Worm (Caenorhabditis elegans) whole organism, L3 larva: ENCODE measurements around the gene ceh-33.

ENCODE experiments used
- aly-2 ChIP-seq: fragments of 150-350 bp; optimal IDR thresholded peaks from 2 replicates; lab custom pipeline; 2014; ENCODE audit warnings: missing biosample characterization, missing genetic modification characterization
- ama-1 ChIP-seq: fragments of 150-350 bp; optimal IDR thresholded peaks from 2 replicates; lab custom pipeline; 2018
- ceh-16 ChIP-seq: sonication (generic microtip); optimal IDR thresholded peaks from 2 replicates; lab custom pipeline; 2017; ENCODE audit warnings: missing biosample characterization, missing genetic modification characterization
- ceh-82 ChIP-seq: fragments of 150-350 bp; optimal IDR thresholded peaks from 2 replicates; lab custom pipeline; 2014; ENCODE audit warnings: missing biosample characterization, missing genetic modification characterization
- daf-12 ChIP-seq: fragments of 150-350 bp; optimal IDR thresholded peaks from 2 replicates; lab custom pipeline; 2014; ENCODE audit warnings: missing biosample characterization, missing genetic modification reagents, missing genetic modification characterization
- egl-27 ChIP-seq: sonication (generic microtip); optimal IDR thresholded peaks from 4 replicates; lab custom pipeline; 2017; ENCODE audit warnings: missing biosample characterization, missing genetic modification reagents, missing genetic modification characterization
- egl-5 ChIP-seq: fragments of 150-350 bp; optimal IDR thresholded peaks from 2 replicates; lab custom pipeline; 2017; ENCODE audit warnings: missing biosample characterization, missing genetic modification reagents, missing genetic modification characterization, inconsistent platforms
- elt-3 ChIP-seq, 3 experiments: fragments of 150-350 bp in 1 of 3; sonication (generic microtip) in 2 of 3; optimal IDR thresholded peaks; 2 replicates in 2 of 3; 4 replicates in 1 of 3; lab custom pipeline; 2014 to 2017; ENCODE audit warnings: missing biosample characterization in 3 of 3, missing genetic modification characterization in 3 of 3
- fkh-10 ChIP-seq: sonication (generic microtip); optimal IDR thresholded peaks from 2 replicates; lab custom pipeline; 2017; ENCODE audit warnings: missing biosample characterization, missing genetic modification reagents, missing genetic modification characterization
- fkh-2 ChIP-seq: fragments of 150-350 bp; optimal IDR thresholded peaks from 2 replicates; lab custom pipeline; 2014; ENCODE audit warnings: missing biosample characterization, missing genetic modification reagents, missing genetic modification characterization
- fos-1 ChIP-seq: fragments of 150-350 bp; optimal IDR thresholded peaks from 2 replicates; lab custom pipeline; 2014; ENCODE audit warnings: missing biosample characterization, missing genetic modification characterization
- hmg-11 ChIP-seq: sonication (generic microtip); optimal IDR thresholded peaks from 2 replicates; lab custom pipeline; 2016; ENCODE audit warnings: missing genetic modification characterization, missing compliant biosample characterization
- jun-1 ChIP-seq: fragments of 150-350 bp; optimal IDR thresholded peaks from 2 replicates; lab custom pipeline; 2014; ENCODE audit warnings: missing biosample characterization, missing genetic modification reagents, missing genetic modification characterization
- lin-15B ChIP-seq: fragments of 150-350 bp; optimal IDR thresholded peaks from 2 replicates; lab custom pipeline; 2014; ENCODE audit warnings: missing biosample characterization, missing genetic modification characterization
- lin-39 ChIP-seq: fragments of 150-350 bp; optimal IDR thresholded peaks from 2 replicates; lab custom pipeline; 2018; ENCODE audit warnings: missing biosample characterization, missing genetic modification reagents, missing genetic modification characterization
- lsy-12 ChIP-seq: sonication (generic microtip); optimal IDR thresholded peaks from 2 replicates; lab custom pipeline; 2016; ENCODE audit warnings: mild to moderate bottlenecking, missing genetic modification characterization, missing compliant biosample characterization
- mdl-1 ChIP-seq: fragments of 150-350 bp; optimal IDR thresholded peaks from 2 replicates; lab custom pipeline; 2014; ENCODE audit warnings: missing biosample characterization, missing genetic modification characterization
- mml-1 ChIP-seq: fragments of 150-350 bp; sonication (generic microtip); optimal IDR thresholded peaks from 3 replicates; lab custom pipeline; 2014; ENCODE audit warnings: missing biosample characterization, missing genetic modification characterization
- nfya-1 ChIP-seq: sonication (generic microtip); optimal IDR thresholded peaks from 2 replicates; lab custom pipeline; 2017; ENCODE audit warnings: missing genetic modification characterization, mild to moderate bottlenecking, missing compliant biosample characterization, antibody characterized with exemption, moderate library complexity; ENCODE audit not compliant: insufficient read depth
- nhr-11 ChIP-seq: fragments of 150-350 bp; optimal IDR thresholded peaks from 2 replicates; lab custom pipeline; 2014; ENCODE audit warnings: missing biosample characterization, missing genetic modification characterization
- nhr-23 ChIP-seq: fragments of 150-350 bp; optimal IDR thresholded peaks from 2 replicates; lab custom pipeline; 2014; ENCODE audit warnings: missing biosample characterization, missing genetic modification reagents, missing genetic modification characterization
- nhr-237 ChIP-seq: fragments of 150-350 bp; optimal IDR thresholded peaks from 2 replicates; lab custom pipeline; 2014; ENCODE audit warnings: missing biosample characterization, missing genetic modification characterization
- nhr-43 ChIP-seq: sonication (generic microtip); optimal IDR thresholded peaks from 2 replicates; lab custom pipeline; 2016; ENCODE audit warnings: mild to moderate bottlenecking, missing genetic modification characterization, missing compliant biosample characterization; ENCODE audit not compliant: poor library complexity, severe bottlenecking
- nhr-67 ChIP-seq: fragments of 150-350 bp; optimal IDR thresholded peaks from 2 replicates; lab custom pipeline; 2014; ENCODE audit warnings: missing biosample characterization, missing genetic modification characterization
- nhr-76 ChIP-seq: fragments of 150-350 bp; sonication (generic microtip); optimal IDR thresholded peaks from 5 replicates; lab custom pipeline; 2014; ENCODE audit warnings: missing biosample characterization, missing genetic modification characterization
- nhr-77 ChIP-seq: fragments of 150-350 bp; optimal IDR thresholded peaks from 2 replicates; lab custom pipeline; 2014; ENCODE audit warnings: missing biosample characterization, missing genetic modification characterization
- pha-4 ChIP-seq: fragments of 150-350 bp; optimal IDR thresholded peaks from 2 replicates; lab custom pipeline; 2014; ENCODE audit warnings: missing biosample characterization, missing genetic modification reagents, missing genetic modification characterization
- pqm-1 ChIP-seq: fragments of 150-350 bp; optimal IDR thresholded peaks from 2 replicates; lab custom pipeline; 2017; ENCODE audit warnings: missing biosample characterization, missing genetic modification characterization, inconsistent platforms
- sea-2 ChIP-seq: fragments of 150-350 bp; sonication (generic microtip); optimal IDR thresholded peaks from 4 replicates; lab custom pipeline; 2014; ENCODE audit warnings: missing biosample characterization, missing genetic modification reagents, missing genetic modification characterization
- skn-1 ChIP-seq: fragments of 150-350 bp; optimal IDR thresholded peaks from 2 replicates; lab custom pipeline; 2014; ENCODE audit warnings: missing biosample characterization, missing genetic modification characterization
- snpc-4 ChIP-seq: fragments of 150-350 bp; optimal IDR thresholded peaks from 2 replicates; lab custom pipeline; 2014; ENCODE audit warnings: missing biosample characterization, missing genetic modification characterization
- unc-39 ChIP-seq: sonication (generic microtip); optimal IDR thresholded peaks from 4 replicates; lab custom pipeline; 2017; ENCODE audit warnings: missing biosample characterization, missing genetic modification characterization
- zag-1 ChIP-seq: fragments of 150-350 bp; optimal IDR thresholded peaks from 2 replicates; lab custom pipeline; 2014; ENCODE audit warnings: missing biosample characterization, missing genetic modification characterization
- ztf-11 ChIP-seq: fragments of 150-350 bp; optimal IDR thresholded peaks from 2 replicates; lab custom pipeline; 2014; ENCODE audit warnings: missing biosample characterization, missing genetic modification characterization

Gene ceh-33

ce11 chrV:5288676-5289075 is 35.8 kb downstream of the ceh-33 start:
- no peak for TF ChIP-seq hmg-11 (tag; lab: Kevin White, UChicago)
- no peak for TF ChIP-seq fos-1 (tag; lab: Kevin White, UChicago)
- TF ChIP-seq elt-3 (tag; optimal IDR thresholded peaks at IDR 0.05; lab: Kevin White, UChicago): no peak
- TF ChIP-seq nhr-11 (tag; lab: Kevin White, UChicago): no peak
- no peak for TF ChIP-seq aly-2
- TF ChIP-seq fkh-2 (tag; lab: Kevin White, UChicago): no peak
- no peak for TF ChIP-seq egl-5 (tag; lab: Kevin White, UChicago)
- no peak for TF ChIP-seq snpc-4 (tag; lab: Kevin White, UChicago)
- no peak for TF ChIP-seq nhr-76 (tag; lab: Kevin White, UChicago)
- no peak for TF ChIP-seq lin-39 (tag; lab: Kevin White, UChicago)
- no peak for TF ChIP-seq unc-39 (tag; lab: Kevin White, UChicago)
- no peak for TF ChIP-seq nhr-237
- TF ChIP-seq ceh-82 (tag; lab: Kevin White, UChicago): no peak
- no peak for TF ChIP-seq daf-12 (tag; lab: Kevin White, UChicago)
- no peak for TF ChIP-seq mdl-1 (tag; lab: Kevin White, UChicago)
- TF ChIP-seq nhr-67 (tag; lab: Kevin White, UChicago): no peak
- no peak for TF ChIP-seq pqm-1
- no peak for TF ChIP-seq skn-1
- TF ChIP-seq pha-4: no peak
- no peak for TF ChIP-seq ztf-11 (tag; lab: Kevin White, UChicago)

- no peak for TF ChIP-seq nhr-67 (tag; lab: Kevin White, UChicago)
- TF ChIP-seq ceh-16: no peak
- no peak for TF ChIP-seq ceh-82 (tag; lab: Kevin White, UChicago)
- no peak for TF ChIP-seq lsy-12 (tag; lab: Kevin White, UChicago)
- TF ChIP-seq skn-1: no peak
- no peak for TF ChIP-seq nfya-1 (tag; lab: Kevin White, UChicago)
- no peak for TF ChIP-seq fkh-10 (GFP tag; lab: Kevin White, UChicago)
- no peak for TF ChIP-seq sea-2 (GFP tag; lab: Kevin White, UChicago)
- TF ChIP-seq jun-1 (tag; lab: Kevin White, UChicago): no peak
- no peak for TF ChIP-seq nhr-76 (tag; lab: Kevin White, UChicago)
- TF ChIP-seq mdl-1 (tag; lab: Kevin White, UChicago): no peak
- TF ChIP-seq egl-27: no peak
- TF ChIP-seq snpc-4 (tag; lab: Kevin White, UChicago): no peak
- TF ChIP-seq zag-1 (tag; lab: Kevin White, UChicago): no peak
These were observed 37.2 kb downstream of the ceh-33 start, which contains the start of gene Y49G5A.1 for ce11 chrV:5287273-5287672. Gene Y49G5A.1, minus strand, starts transcription at chrV:5287373.

ce11 chrV:5284270-5284980 is 40.0 kb downstream of the ceh-33 start:
- TF ChIP-seq lsy-12 (tag; lab: Kevin White, UChicago): peak; percentile 67
- TF ChIP-seq nhr-43 (tag; lab: Kevin White, UChicago): peak; percentile 10

- TF ChIP-seq nhr-23 (tag; lab: Kevin White, UChicago): no peak
- TF ChIP-seq nhr-77 (tag; lab: Kevin White, UChicago): no peak
- TF ChIP-seq ceh-82 (tag; lab: Kevin White, UChicago): no peak
- no peak for TF ChIP-seq mml-1 (tag; lab: Kevin White, UChicago)
- no peak for TF ChIP-seq nhr-11 (tag; lab: Kevin White, UChicago)
- TF ChIP-seq pha-4: no peak
These were observed 46.5 kb downstream of the ceh-33 start, which contains the start of gene B0238.9 for ce11 chrV:5278001-5278400. Gene B0238.9, minus strand, starts transcription at chrV:5278101.

ce11 chrV:5275426-5276007 is 48.9 kb downstream of the ceh-33 start:
- TF ChIP-seq lin-15B (tag; lab: Kevin White, UChicago) (no peak), ama-1 (lab: Kevin White, UChicago) (peak; percentile 23), sea-2 (GFP tag; lab: Kevin White, UChicago) (no peak), nhr-43 (tag; lab: Kevin White, UChicago) (peak; percentile 39)
